Fruit fly (Drosophila melanogaster): Measurements from ENCODE around the gene CG33107.

The CG33107 gene

dm6 chr3R:22568508-22568907, 16.0 kb downstream of the CG33107 start:
- TF ChIP-seq CTCF (optimal IDR thresholded peaks at IDR 0.05) (no peak), CG8478 (optimal IDR thresholded peaks at IDR 0.05) (no peak)

- no peak for TF ChIP-seq CTCF (optimal IDR thresholded peaks at IDR 0.05)
- no peak for TF ChIP-seq CG8478 (optimal IDR thresholded peaks at IDR 0.05)
Measured at dm6 chr3R:22565732-22566131, 18.8 kb downstream of the CG33107 start.

dm6 chr3R:22564707-22565106, 19.8 kb downstream of the CG33107 start:
- TF ChIP-seq CG8478 (optimal IDR thresholded peaks at IDR 0.05) (no peak), CTCF (optimal IDR thresholded peaks at IDR 0.05) (peak in 1 of 2 experiments; percentile 49)

- TF ChIP-seq CTCF (optimal IDR thresholded peaks at IDR 0.05), result no peak
- no peak for TF ChIP-seq CG8478 (optimal IDR thresholded peaks at IDR 0.05)
Measured at dm6 chr3R:22564076-22564475, 20.4 kb downstream of the CG33107 start.

dm6 chr3R:22562502-22562901, 22.0 kb downstream of the CG33107 start, which contains the start of gene sit:
sit (minus strand) TSS chr3R:22562572.
- TF ChIP-seq CTCF (optimal IDR thresholded peaks at IDR 0.05) (no peak), CG8478 (optimal IDR thresholded peaks at IDR 0.05) (no peak)

- no peak for TF ChIP-seq CTCF (optimal IDR thresholded peaks at IDR 0.05)
- TF ChIP-seq CG8478 (optimal IDR thresholded peaks at IDR 0.05), result no peak
Measured at dm6 chr3R:22560224-22560623, 24.3 kb downstream of the CG33107 start.

- TF ChIP-seq CG8478 (optimal IDR thresholded peaks at IDR 0.05) (no peak), CTCF (optimal IDR thresholded peaks at IDR 0.05) (no peak)
Measured at dm6 chr3R:22558398-22558797, 26.1 kb downstream of the CG33107 start.

- TF ChIP-seq CG8478 (optimal IDR thresholded peaks at IDR 0.05) (no peak), CTCF (optimal IDR thresholded peaks at IDR 0.05) (no peak)
Measured at dm6 chr3R:22557100-22557741, 27.3 kb downstream of the CG33107 start.

- TF ChIP-seq CTCF (optimal IDR thresholded peaks at IDR 0.05) (no peak), CG8478 (optimal IDR thresholded peaks at IDR 0.05) (no peak)
Measured at dm6 chr3R:22552686-22553085, 31.8 kb downstream of the CG33107 start.

- TF ChIP-seq CTCF (optimal IDR thresholded peaks at IDR 0.05), result no peak
- no peak for TF ChIP-seq CG8478 (optimal IDR thresholded peaks at IDR 0.05)
Measured at dm6 chr3R:22550306-22550812, 34.2 kb downstream of the CG33107 start, which contains the start of gene bond. bond (plus strand) TSS chr3R:22550680.

dm6 chr3R:22547585-22548022, 36.9 kb downstream of the CG33107 start, which contains the start of gene AdipoR:
AdipoR (minus strand) TSS chr3R:22547846.
- TF ChIP-seq CG8478 (optimal IDR thresholded peaks at IDR 0.05) (no peak), CTCF (optimal IDR thresholded peaks at IDR 0.05) (peak in 1 of 2 experiments; percentile 25)

- TF ChIP-seq CG8478 (optimal IDR thresholded peaks at IDR 0.05) (no peak), CTCF (optimal IDR thresholded peaks at IDR 0.05) (no peak)
Measured at dm6 chr3R:22546017-22546416, 38.5 kb downstream of the CG33107 start.

- TF ChIP-seq CTCF (optimal IDR thresholded peaks at IDR 0.05), result no peak
- no peak for TF ChIP-seq CG8478 (optimal IDR thresholded peaks at IDR 0.05)
Measured at dm6 chr3R:22542773-22543411, 41.6 kb downstream of the CG33107 start.

- TF ChIP-seq CTCF (optimal IDR thresholded peaks at IDR 0.05) (no peak), CG8478 (optimal IDR thresholded peaks at IDR 0.05) (no peak)
Measured at dm6 chr3R:22540686-22541085, 43.8 kb downstream of the CG33107 start.

- TF ChIP-seq CG8478 (optimal IDR thresholded peaks at IDR 0.05) (no peak), CTCF (optimal IDR thresholded peaks at IDR 0.05) (no peak)
Measured at dm6 chr3R:22539762-22540161, 44.8 kb downstream of the CG33107 start, which contains the start of gene CG5326. CG5326 (minus strand) TSS chr3R:22539919.

- no peak for TF ChIP-seq CG8478 (optimal IDR thresholded peaks at IDR 0.05)
- TF ChIP-seq CTCF (optimal IDR thresholded peaks at IDR 0.05), result no peak
Measured at dm6 chr3R:22538877-22539276, 45.6 kb downstream of the CG33107 start.
